Worm (Caenorhabditis elegans): ENCODE results near the gene cest-17.

- TF ChIP-seq zag-1 (tag; optimal IDR thresholded peaks at IDR 0.05) (no peak), nhr-77 (tag; optimal IDR thresholded peaks at IDR 0.05) (no peak), ceh-8 (GFP tag; optimal IDR thresholded peaks at IDR 0.05) (no peak), pqm-1 (tag; optimal IDR thresholded peaks at IDR 0.05) (no peak), elt-3 (tag; optimal IDR thresholded peaks at IDR 0.05) (no peak), nhr-47 (tag; optimal IDR thresholded peaks at IDR 0.05) (no peak), snpc-4 (tag; optimal IDR thresholded peaks at IDR 0.05) (no peak), swsn-7 (tag; optimal IDR thresholded peaks at IDR 0.05) (no peak), unc-62 (GFP tag; optimal IDR thresholded peaks at IDR 0.05) (no peak), ceh-82 (tag; optimal IDR thresholded peaks at IDR 0.05) (no peak), ces-1 (GFP tag; optimal IDR thresholded peaks at IDR 0.05) (no peak)
Measured at ce11 chrV:8171688-8172087, 31.4 kb upstream of the cest-17 start.

Measured in whole organism, L1 larva.